Fruit fly (Drosophila melanogaster): Measurements from ENCODE around the gene Csl4.

- TF ChIP-seq CG13204 (GFP tag; optimal IDR thresholded peaks at IDR 0.05) (no peak), Pif1B (GFP tag; optimal IDR thresholded peaks at IDR 0.05) (no peak)
Observed at dm6 chr2L:11136093-11136492, 12.7 kb upstream of the Csl4 start, which contains the start of gene hgo.

Measured in whole organism, pupa.